Fruit fly (Drosophila melanogaster) whole organism, prepupa: ENCODE data around the gene CG33093.

Source experiments
- CG8319 ChIP-seq: fragments of 200-800 bp; sonication (Bioruptor generic); optimal IDR thresholded peaks from 3 replicates; lab custom pipeline; 2016; ENCODE audit warnings: missing biosample characterization, missing genetic modification characterization
- Hr39 ChIP-seq: fragments of 200-800 bp; sonication (Bioruptor generic); optimal IDR thresholded peaks from 2 replicates; lab custom pipeline; 2016; ENCODE audit warnings: missing biosample characterization, missing genetic modification characterization

DNA sequence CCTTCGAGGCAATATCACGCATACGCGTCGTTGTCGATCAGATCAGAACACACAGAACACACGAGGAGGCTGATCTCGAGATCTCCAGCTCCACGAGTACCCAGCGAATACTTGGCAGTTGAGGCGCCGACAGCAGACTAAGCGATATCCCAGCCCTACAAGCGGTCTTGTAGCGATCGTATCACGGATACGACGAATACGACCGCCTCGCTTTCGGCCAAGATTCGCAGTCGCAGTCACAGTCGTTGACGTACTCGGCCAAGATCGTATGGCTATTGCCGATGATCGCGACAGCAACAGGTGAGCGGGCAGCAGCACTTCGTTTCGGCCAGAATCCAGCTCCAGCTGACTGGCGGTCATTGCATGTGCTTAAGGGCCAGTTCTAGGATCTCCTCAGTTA is 8.0 kb upstream of the CG33093 start, which contains the start of gene CG5326:
- TF ChIP-seq Hr39 (GFP tag; lab: Kevin White, UChicago) = no peak
- TF ChIP-seq CG8319 = no peak
